Fruit fly (Drosophila melanogaster) whole organism, adult: Measurements from ENCODE around the gene mRpL35.

ENCODE experiments used
- CG11617 ChIP-seq: fragments of 200-800 bp; sonication (Bioruptor generic); optimal IDR thresholded peaks from 2 replicates; lab custom pipeline; 2017; ENCODE audit warnings: mild to moderate bottlenecking, missing biosample characterization, missing genetic modification reagents, missing genetic modification characterization
- CG12768 ChIP-seq: fragments of 200-800 bp; sonication (Bioruptor generic); optimal IDR thresholded peaks from 2 replicates; lab custom pipeline; 2017; ENCODE audit warnings: missing biosample characterization, missing genetic modification characterization, mild to moderate bottlenecking, moderate library complexity, missing genetic modification reagents
- CG14711 ChIP-seq: fragments of 200-800 bp; sonication (Bioruptor generic); optimal IDR thresholded peaks from 2 replicates; lab custom pipeline; 2018; ENCODE audit warnings: missing biosample characterization, mild to moderate bottlenecking, missing genetic modification characterization, moderate library complexity
- CG1620 ChIP-seq: fragments of 200-800 bp; sonication (Bioruptor generic); optimal IDR thresholded peaks from 2 replicates; lab custom pipeline; 2016; ENCODE audit warnings: missing biosample characterization, missing genetic modification characterization
- CG33017 ChIP-seq: fragments of 200-800 bp; sonication (Bioruptor generic); optimal IDR thresholded peaks from 2 replicates; lab custom pipeline; 2018; ENCODE audit warnings: missing biosample characterization, mild to moderate bottlenecking, missing genetic modification characterization, moderate library complexity
- CG5204 ChIP-seq: fragments of 200-800 bp; sonication (Bioruptor generic); optimal IDR thresholded peaks from 2 replicates; lab custom pipeline; 2016; ENCODE audit warnings: missing biosample characterization, missing genetic modification characterization
- CG7045 ChIP-seq: fragments of 200-800 bp; sonication (Bioruptor generic); optimal IDR thresholded peaks from 2 replicates; lab custom pipeline; 2017; ENCODE audit warnings: missing biosample characterization, mild to moderate bottlenecking, missing genetic modification characterization
- CG7101 ChIP-seq: fragments of 200-800 bp; sonication (Bioruptor generic); optimal IDR thresholded peaks from 2 replicates; lab custom pipeline; 2018; ENCODE audit warnings: missing biosample characterization, mild to moderate bottlenecking, missing genetic modification characterization, moderate library complexity
- Clk ChIP-seq: fragments of 200-800 bp; sonication (Bioruptor generic); optimal IDR thresholded peaks from 2 replicates; lab custom pipeline; 2017; ENCODE audit warnings: missing biosample characterization, missing genetic modification characterization
- Crg-1 ChIP-seq: fragments of 200-800 bp; sonication (Bioruptor generic); optimal IDR thresholded peaks from 2 replicates; lab custom pipeline; 2016; ENCODE audit warnings: missing biosample characterization, missing genetic modification characterization
- Hr96 ChIP-seq: fragments of 200-800 bp; sonication (Bioruptor generic); optimal IDR thresholded peaks from 2 replicates; lab custom pipeline; 2016; ENCODE audit warnings: missing biosample characterization, missing genetic modification characterization
- Mnt ChIP-seq: fragments of 200-800 bp; sonication (Bioruptor generic); optimal IDR thresholded peaks from 2 replicates; lab custom pipeline; 2016; ENCODE audit warnings: missing biosample characterization, mild to moderate bottlenecking, missing genetic modification characterization
- bab1 ChIP-seq: fragments of 200-800 bp; sonication (Bioruptor generic); optimal IDR thresholded peaks from 3 replicates; lab custom pipeline; 2019; ENCODE audit warnings: missing biosample characterization, mild to moderate bottlenecking, missing genetic modification characterization, moderate library complexity
- cic ChIP-seq: fragments of 200-800 bp; sonication (Bioruptor generic); optimal IDR thresholded peaks from 2 replicates; lab custom pipeline; 2017; ENCODE audit warnings: missing biosample characterization, mild to moderate bottlenecking, missing genetic modification characterization, moderate library complexity
- cnc ChIP-seq, 2 experiments: fragments of >200 bp; optimal IDR thresholded peaks; 2 replicates each; lab custom pipeline; 2017
- kay ChIP-seq: fragments of 200-800 bp; sonication (Bioruptor generic); peaks from one replicate; lab custom pipeline; 2016; ENCODE audit warnings: missing biosample characterization, missing genetic modification characterization, borderline replicate concordance
- ovo ChIP-seq: fragments of 200-800 bp; sonication (Bioruptor generic); optimal IDR thresholded peaks from 2 replicates; lab custom pipeline; 2016; ENCODE audit warnings: missing biosample characterization, missing genetic modification characterization
- pad ChIP-seq: fragments of 200-800 bp; sonication (Bioruptor generic); optimal IDR thresholded peaks from 3 replicates; lab custom pipeline; 2017; ENCODE audit warnings: missing biosample characterization, missing genetic modification characterization, mild to moderate bottlenecking, moderate library complexity, missing genetic modification reagents
- tj ChIP-seq: fragments of 200-800 bp; sonication (Bioruptor generic); optimal IDR thresholded peaks from 3 replicates; lab custom pipeline; 2017; ENCODE audit warnings: missing biosample characterization, mild to moderate bottlenecking, missing genetic modification characterization, moderate library complexity
- toe ChIP-seq: fragments of 200-800 bp; sonication (Bioruptor generic); optimal IDR thresholded peaks from 2 replicates; lab custom pipeline; 2016; ENCODE audit warnings: missing biosample characterization, missing genetic modification characterization

mRpL35 gene

DNA sequence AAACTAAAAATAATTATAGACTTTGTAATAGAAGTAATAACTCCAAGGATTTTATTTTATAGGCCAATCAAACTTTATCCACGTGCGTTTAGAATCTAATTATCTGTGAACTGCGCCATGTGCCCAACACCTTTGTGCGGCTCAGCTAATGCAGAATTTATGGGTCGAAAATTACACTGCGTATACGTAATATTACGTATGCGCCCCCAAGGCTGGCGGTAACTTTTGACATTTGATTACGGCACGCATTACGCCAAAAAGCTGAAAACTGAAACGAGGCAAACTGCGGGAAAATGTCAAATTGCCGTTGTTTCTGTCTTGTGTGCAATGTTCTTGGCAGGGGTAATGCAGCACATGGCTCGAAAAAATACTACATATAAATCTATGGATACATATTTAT is 31.7 kb upstream of the mRpL35 start:
- TF ChIP-seq bab1 (GFP tag; lab: Kevin White, UChicago) = no peak
- no peak for TF ChIP-seq CG7101 (tag; lab: Kevin White, UChicago)
- no peak for TF ChIP-seq Crg-1
- no peak for TF ChIP-seq kay (GFP tag; lab: Kevin White, UChicago)
- no peak for TF ChIP-seq Mnt (GFP tag; lab: Kevin White, UChicago)
- no peak for TF ChIP-seq CG12768 (GFP tag; lab: Kevin White, UChicago)
- no peak for TF ChIP-seq toe
- no peak for TF ChIP-seq Hr96 (GFP tag; lab: Kevin White, UChicago)
- TF ChIP-seq CG11617 (GFP tag; lab: Kevin White, UChicago) = no peak
- TF ChIP-seq pad = no peak
- TF ChIP-seq tj (GFP tag; lab: Kevin White, UChicago) = no peak
- no peak for TF ChIP-seq ovo
- TF ChIP-seq cic = no peak

DNA sequence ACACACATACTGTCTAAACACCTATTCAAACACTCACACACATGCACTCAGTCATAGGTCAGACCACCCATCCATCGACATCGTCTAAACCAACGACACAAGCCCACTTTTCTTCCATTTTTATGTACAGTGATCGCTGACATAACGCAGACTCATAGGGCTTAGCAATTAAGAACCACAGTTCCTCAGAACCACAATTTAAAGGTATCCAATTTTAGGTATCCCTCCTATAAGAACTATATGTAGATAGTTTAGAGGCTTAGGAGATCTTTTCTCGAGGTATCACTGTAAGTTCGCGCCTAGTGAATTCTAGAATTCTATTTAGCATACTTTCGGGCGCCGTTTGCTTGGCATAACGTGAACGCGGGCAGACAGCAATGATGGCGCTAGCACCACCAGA is 30.4 kb upstream of the mRpL35 start:
- peak; percentile 47 for TF ChIP-seq toe
- peak; percentile 67 for TF ChIP-seq CG7045 (GFP tag; lab: Kevin White, UChicago)
- TF ChIP-seq bab1 (GFP tag; lab: Kevin White, UChicago) = no peak
- TF ChIP-seq CG12768 (GFP tag; lab: Kevin White, UChicago) = peak; percentile 65
- no peak for TF ChIP-seq kay (GFP tag; lab: Kevin White, UChicago)
- peak; percentile 65 for TF ChIP-seq CG14711 (tag; lab: Kevin White, UChicago)
- TF ChIP-seq CG1620 (GFP tag; lab: Kevin White, UChicago) = no peak
- TF ChIP-seq Crg-1 = no peak
- peak; percentile 57 for TF ChIP-seq Clk (GFP tag; lab: Kevin White, UChicago)
- peak; percentile 55 for TF ChIP-seq CG33017
- TF ChIP-seq Hr96 (GFP tag; lab: Kevin White, UChicago) = peak; percentile 37
- peak; percentile 4 for TF ChIP-seq pad
- no peak for TF ChIP-seq CG11617 (GFP tag; lab: Kevin White, UChicago)
- TF ChIP-seq CG7101 (tag; lab: Kevin White, UChicago) = peak; percentile 51

DNA sequence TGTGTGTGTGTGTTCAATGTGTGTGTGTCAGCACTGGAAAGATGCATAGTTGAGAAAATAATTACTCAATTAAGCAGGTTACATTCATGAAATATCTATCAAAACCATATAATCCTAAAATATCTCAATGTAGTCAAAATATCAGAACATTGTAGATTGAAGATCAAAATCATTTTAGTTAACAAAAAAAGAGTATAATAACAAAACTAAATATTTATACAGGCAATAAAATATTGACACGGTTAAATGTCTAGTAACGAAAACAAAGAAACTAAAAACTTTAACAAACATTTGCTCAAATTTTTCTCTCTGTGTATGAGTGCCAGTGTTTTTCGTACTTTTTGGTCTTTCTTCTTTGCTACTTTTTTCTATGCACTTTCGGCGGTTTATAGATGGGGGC is 24.4 kb upstream of the mRpL35 start:
- TF ChIP-seq ovo (no peak), CG7045 (GFP tag; lab: Kevin White, UChicago) (peak; percentile 23)

DNA sequence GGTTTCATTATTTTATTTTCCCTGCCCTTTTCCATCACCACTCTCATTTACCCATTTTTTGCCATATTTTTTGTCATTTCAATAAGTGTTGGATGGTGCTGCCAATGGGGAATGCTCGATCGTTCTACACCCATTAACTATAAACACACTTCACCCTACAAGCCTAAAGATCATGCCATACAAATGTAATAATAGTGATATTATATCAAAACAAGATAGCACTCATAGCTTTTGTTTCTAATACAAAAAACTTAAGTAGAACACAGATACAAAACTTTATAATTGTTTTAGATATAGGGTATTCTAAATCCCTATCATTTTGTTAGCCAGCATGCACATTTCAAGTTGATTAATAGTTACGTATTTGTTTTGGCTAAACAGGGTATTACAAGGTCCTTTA is 23.7 kb upstream of the mRpL35 start:
- TF ChIP-seq kay (GFP tag; lab: Kevin White, UChicago) (peak; percentile 64), Clk (GFP tag; lab: Kevin White, UChicago) (no peak)

DNA sequence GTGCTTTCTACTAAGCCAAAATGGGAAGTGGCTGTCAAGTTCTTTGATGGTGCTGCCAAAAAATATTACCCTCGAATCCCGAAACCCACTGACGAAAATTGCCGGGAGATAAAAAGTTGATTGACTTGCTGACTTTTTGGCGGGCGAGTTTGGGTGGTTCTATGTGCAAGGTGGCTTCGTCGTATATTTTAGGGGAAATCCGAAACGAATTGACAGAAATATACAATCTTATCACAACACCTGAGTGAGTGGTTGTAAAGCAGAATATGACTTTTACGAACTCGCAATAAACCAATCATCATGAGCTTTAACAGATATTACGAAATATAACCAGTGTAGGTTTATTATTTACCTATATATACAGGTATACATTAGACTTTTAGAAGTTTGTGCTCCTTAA is 19.8 kb upstream of the mRpL35 start:
- no peak for TF ChIP-seq pad
- no peak for TF ChIP-seq CG1620 (GFP tag; lab: Kevin White, UChicago)
- no peak for TF ChIP-seq tj (GFP tag; lab: Kevin White, UChicago)
- no peak for TF ChIP-seq CG14711 (tag; lab: Kevin White, UChicago)
- peak; percentile 39 for TF ChIP-seq CG33017
- TF ChIP-seq Clk (GFP tag; lab: Kevin White, UChicago) = no peak

DNA sequence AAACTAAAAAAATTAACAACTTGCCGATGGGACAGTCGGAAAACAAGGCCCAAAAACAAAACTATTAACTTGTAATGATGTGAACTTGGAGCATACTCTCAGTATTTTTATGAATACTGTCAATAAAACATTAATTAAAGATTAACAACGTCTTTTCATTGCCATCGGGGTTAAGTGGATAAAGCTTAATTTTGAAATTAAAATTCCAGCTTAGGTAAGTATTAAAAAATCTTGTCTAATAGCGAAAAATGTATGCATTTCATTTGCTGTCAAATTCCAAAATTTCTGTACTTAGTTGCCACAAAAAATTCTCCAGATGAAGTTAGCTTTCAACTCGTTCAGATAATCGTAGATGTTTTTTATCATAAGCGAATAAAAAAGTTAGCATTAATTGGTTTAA is 8.9 kb upstream of the mRpL35 start, which contains the start of gene Theg:
Gene Theg (plus strand): TSS at position 301 of the 400 bp plus-strand sequence.
- TF ChIP-seq CG1620 (GFP tag; lab: Kevin White, UChicago) (no peak), bab1 (GFP tag; lab: Kevin White, UChicago) (no peak), kay (GFP tag; lab: Kevin White, UChicago) (no peak)

DNA sequence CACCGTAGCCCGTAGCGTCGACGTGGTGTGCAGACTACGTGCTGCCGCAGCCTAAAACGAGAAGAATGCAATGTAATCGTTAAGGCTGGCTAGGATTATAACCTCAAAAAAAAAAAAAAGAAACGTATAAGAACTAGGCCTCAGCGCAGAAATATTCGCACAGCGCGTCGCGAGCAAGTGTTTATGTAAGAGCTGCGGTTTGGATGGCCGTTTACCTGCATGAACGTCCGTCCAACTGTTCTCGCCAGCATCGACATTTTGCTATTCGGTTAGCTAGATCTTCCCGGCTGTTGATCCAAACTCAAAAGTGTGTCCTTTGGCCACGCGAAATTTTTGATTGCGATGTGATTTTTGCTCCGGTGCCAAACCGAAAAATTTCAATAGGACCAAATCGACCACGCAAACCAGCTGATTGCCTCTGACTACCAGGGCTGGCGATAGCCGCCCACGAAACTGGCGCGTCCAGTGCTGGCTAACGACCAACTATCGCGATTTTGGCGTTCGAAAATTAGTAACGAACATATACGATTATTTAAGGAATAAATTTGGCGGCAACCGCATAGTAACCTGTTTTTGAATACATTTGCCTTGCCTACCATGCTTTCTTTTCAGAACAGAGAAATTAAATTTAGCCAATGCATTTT is 4.4 kb upstream of the mRpL35 start, which contains the start of gene Idh3b:
Gene Idh3b (minus strand): TSS at position 606 of the 644 bp plus-strand sequence.
- peak; percentile 74 for TF ChIP-seq bab1 (GFP tag; lab: Kevin White, UChicago)
- no peak for TF ChIP-seq CG5204 (GFP tag; lab: Kevin White, UChicago)
- no peak for TF ChIP-seq cnc (optimal IDR thresholded peaks at IDR 0.05; lab: Kevin White, UChicago)
- TF ChIP-seq CG12768 (GFP tag; lab: Kevin White, UChicago) = peak; percentile 79
- TF ChIP-seq CG7045 (GFP tag; lab: Kevin White, UChicago) = peak; percentile 57
- peak; percentile 40 for TF ChIP-seq cic
- no peak for TF ChIP-seq CG14711 (tag; lab: Kevin White, UChicago)
- peak; percentile 73 for TF ChIP-seq Hr96 (GFP tag; lab: Kevin White, UChicago)
- peak; percentile 85 for TF ChIP-seq Mnt (GFP tag; lab: Kevin White, UChicago)
- peak; percentile 29 for TF ChIP-seq tj (GFP tag; lab: Kevin White, UChicago)
- TF ChIP-seq CG33017 = peak; percentile 62
- no peak for TF ChIP-seq toe
- no peak for TF ChIP-seq kay (GFP tag; lab: Kevin White, UChicago)
- TF ChIP-seq pad = peak; percentile 69
- peak; percentile 73 for TF ChIP-seq CG7101 (tag; lab: Kevin White, UChicago)
- TF ChIP-seq Crg-1 = peak; percentile 82
- TF ChIP-seq ovo = no peak
- peak; percentile 82 for TF ChIP-seq CG1620 (GFP tag; lab: Kevin White, UChicago)
- peak; percentile 57 for TF ChIP-seq Clk (GFP tag; lab: Kevin White, UChicago)
- peak; percentile 40 for TF ChIP-seq CG11617 (GFP tag; lab: Kevin White, UChicago)
